Worm (Caenorhabditis elegans): ENCODE data around the gene F59E11.5.

Gene F59E11.5

ce11 chrV:9005243-9005642 lies 10.3 kb downstream of the F59E11.5 start, which contains the start of gene srx-3:
Gene srx-3 (plus strand): TSS chrV:9005543.
- TF ChIP-seq ceh-39 (tag; optimal IDR thresholded peaks at IDR 0.05), result no peak
- no peak for TF ChIP-seq mls-2 (tag; optimal IDR thresholded peaks at IDR 0.05)
- no peak for TF ChIP-seq blmp-1 (tag; optimal IDR thresholded peaks at IDR 0.05)
- no peak for TF ChIP-seq bed-3 (GFP tag; optimal IDR thresholded peaks at IDR 0.05)
- no peak for TF ChIP-seq nhr-28 (tag; optimal IDR thresholded peaks at IDR 0.05)
- no peak for TF ChIP-seq zip-8 (tag; optimal IDR thresholded peaks at IDR 0.05)
- no peak for TF ChIP-seq cnd-1 (tag; optimal IDR thresholded peaks at IDR 0.05)
- no peak for TF ChIP-seq tbx-8 (GFP tag; optimal IDR thresholded peaks at IDR 0.05)
- TF ChIP-seq lin-32 (GFP tag; optimal IDR thresholded peaks at IDR 0.05), result no peak
- no peak for TF ChIP-seq mab-5 (tag; optimal IDR thresholded peaks at IDR 0.05)
- TF ChIP-seq mep-1 (tag; optimal IDR thresholded peaks at IDR 0.05), result no peak
- no peak for TF ChIP-seq unc-120 (tag; optimal IDR thresholded peaks at IDR 0.05; ENCODE audit: poor library complexity, severe bottlenecking)
- TF ChIP-seq ceh-43 (GFP tag; optimal IDR thresholded peaks at IDR 0.05), result no peak

DNA sequence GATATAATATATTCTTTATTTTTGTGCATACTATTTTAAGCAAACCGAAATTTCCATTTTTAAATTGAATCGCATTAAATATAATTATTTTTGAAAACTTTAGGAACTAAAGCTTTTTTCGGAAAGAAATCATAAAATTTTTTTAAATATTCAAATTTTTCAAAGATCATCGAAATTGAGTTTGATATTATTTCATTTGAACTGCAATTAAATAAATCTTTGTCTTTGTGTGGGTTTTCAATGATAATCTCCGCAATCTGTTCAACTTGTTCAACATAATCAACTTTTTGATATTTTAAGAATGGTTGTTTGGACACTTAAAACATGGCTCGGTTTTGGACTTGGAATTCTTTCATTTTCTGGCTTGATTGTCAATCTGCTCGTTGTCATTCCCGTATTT lies 14.3 kb downstream of the F59E11.5 start, which contains the start of gene srx-2:
Gene srx-2, plus strand, starts transcription at position 301 of the 400 bp plus-strand sequence.
- TF ChIP-seq sptf-1 (tag; optimal IDR thresholded peaks at IDR 0.05) (no peak), nhr-76 (tag; optimal IDR thresholded peaks at IDR 0.05) (no peak), drap-1 (GFP tag; optimal IDR thresholded peaks at IDR 0.05) (no peak), ceh-43 (GFP tag; optimal IDR thresholded peaks at IDR 0.05) (no peak), ztf-11 (tag; optimal IDR thresholded peaks at IDR 0.05) (no peak), mab-5 (tag; optimal IDR thresholded peaks at IDR 0.05) (no peak), hlh-1 (tag; optimal IDR thresholded peaks at IDR 0.05) (no peak), nhr-28 (tag; optimal IDR thresholded peaks at IDR 0.05) (no peak)

DNA sequence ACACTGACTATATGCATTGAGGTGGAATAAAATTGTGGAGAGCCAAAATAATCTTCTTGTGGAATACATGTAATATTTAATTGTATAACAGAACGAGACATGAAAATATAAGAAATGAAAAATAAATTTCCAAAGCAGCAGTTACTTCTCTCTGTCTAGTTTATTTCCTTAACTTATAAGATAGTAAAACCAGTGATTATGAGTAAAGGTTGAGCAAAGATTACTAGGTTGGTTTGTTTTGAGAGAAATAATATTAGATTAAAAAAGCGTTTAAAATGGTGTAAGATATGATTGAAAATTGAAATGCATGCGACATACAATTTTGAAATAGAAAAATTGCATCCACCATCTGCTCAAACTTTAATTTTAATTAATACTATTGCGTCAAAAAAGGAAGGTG lies 18.9 kb downstream of the F59E11.5 start, which contains the start of gene srh-201:
Gene srh-201, minus strand, starts transcription at position 101 of the 400 bp plus-strand sequence.
- TF ChIP-seq pha-4 (tag; optimal IDR thresholded peaks at IDR 0.05) (no peak), nhr-12 (tag; optimal IDR thresholded peaks at IDR 0.05) (no peak), ztf-11 (tag; optimal IDR thresholded peaks at IDR 0.05) (no peak), bed-3 (GFP tag; optimal IDR thresholded peaks at IDR 0.05) (no peak), unc-62 (GFP tag; optimal IDR thresholded peaks at IDR 0.05) (no peak), sem-2 (GFP tag; optimal IDR thresholded peaks at IDR 0.05) (no peak)

ce11 chrV:9015540-9015939 lies 20.6 kb downstream of the F59E11.5 start, which contains the start of gene srt-18:
Gene srt-18 (minus strand): TSS chrV:9015640.
- no peak for TF ChIP-seq sptf-1 (tag; optimal IDR thresholded peaks at IDR 0.05)
- no peak for TF ChIP-seq hlh-1 (tag; optimal IDR thresholded peaks at IDR 0.05)
- no peak for TF ChIP-seq unc-39 (tag; optimal IDR thresholded peaks at IDR 0.05)
- no peak for TF ChIP-seq mep-1 (tag; optimal IDR thresholded peaks at IDR 0.05)
- TF ChIP-seq mls-2 (tag; optimal IDR thresholded peaks at IDR 0.05), result no peak
- TF ChIP-seq snpc-4 (tag; optimal IDR thresholded peaks at IDR 0.05), result no peak
- TF ChIP-seq pha-4 (tag; optimal IDR thresholded peaks at IDR 0.05), result no peak
- no peak for TF ChIP-seq nhr-76 (tag; optimal IDR thresholded peaks at IDR 0.05)

DNA sequence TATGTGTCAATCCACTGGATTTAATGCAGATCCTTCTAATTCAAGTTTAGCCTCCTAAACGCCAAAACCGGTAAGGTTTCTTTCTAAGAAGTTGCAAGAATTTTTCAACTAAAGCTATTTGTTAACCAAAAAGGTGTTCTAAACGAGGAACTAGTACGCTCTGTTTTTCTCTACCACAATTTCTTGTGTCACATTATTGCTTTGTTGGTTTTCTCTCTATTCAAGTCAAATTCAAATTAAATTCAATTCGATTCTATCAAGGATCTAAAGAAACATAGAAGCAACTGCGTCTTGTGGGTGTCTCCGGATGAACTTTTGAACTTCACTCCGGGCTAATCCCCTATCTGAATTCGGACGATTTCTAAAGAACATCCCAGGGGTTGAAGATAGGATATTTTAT lies 21.6 kb downstream of the F59E11.5 start, which contains the start of gene oac-40:
Gene oac-40, plus strand, starts transcription at position 301 of the 400 bp plus-strand sequence.
- no peak for TF ChIP-seq tbx-8 (GFP tag; optimal IDR thresholded peaks at IDR 0.05)
- no peak for TF ChIP-seq pha-4 (tag; optimal IDR thresholded peaks at IDR 0.05)
- TF ChIP-seq cnd-1 (tag; optimal IDR thresholded peaks at IDR 0.05), result no peak
- TF ChIP-seq ceh-43 (GFP tag; optimal IDR thresholded peaks at IDR 0.05), result no peak
- TF ChIP-seq unc-39 (tag; optimal IDR thresholded peaks at IDR 0.05), result no peak
- TF ChIP-seq lsy-2 (tag; optimal IDR thresholded peaks at IDR 0.05), result no peak
- no peak for TF ChIP-seq drap-1 (GFP tag; optimal IDR thresholded peaks at IDR 0.05)
- TF ChIP-seq ham-2 (GFP tag; optimal IDR thresholded peaks at IDR 0.05), result no peak
- no peak for TF ChIP-seq zip-8 (tag; optimal IDR thresholded peaks at IDR 0.05)
- TF ChIP-seq nhr-28 (tag; optimal IDR thresholded peaks at IDR 0.05), result no peak
- no peak for TF ChIP-seq mep-1 (tag; optimal IDR thresholded peaks at IDR 0.05)
- TF ChIP-seq nhr-76 (tag; optimal IDR thresholded peaks at IDR 0.05), result no peak
- TF ChIP-seq ztf-11 (tag; optimal IDR thresholded peaks at IDR 0.05), result no peak
- TF ChIP-seq bed-3 (GFP tag; optimal IDR thresholded peaks at IDR 0.05), result no peak
- TF ChIP-seq sptf-1 (tag; optimal IDR thresholded peaks at IDR 0.05), result no peak
- TF ChIP-seq elt-1 (tag; optimal IDR thresholded peaks at IDR 0.05; ENCODE audit: borderline replicate concordance, insufficient read depth), result no peak
- TF ChIP-seq nhr-12 (tag; optimal IDR thresholded peaks at IDR 0.05), result no peak
- no peak for TF ChIP-seq ces-1 (GFP tag; optimal IDR thresholded peaks at IDR 0.05)

DNA sequence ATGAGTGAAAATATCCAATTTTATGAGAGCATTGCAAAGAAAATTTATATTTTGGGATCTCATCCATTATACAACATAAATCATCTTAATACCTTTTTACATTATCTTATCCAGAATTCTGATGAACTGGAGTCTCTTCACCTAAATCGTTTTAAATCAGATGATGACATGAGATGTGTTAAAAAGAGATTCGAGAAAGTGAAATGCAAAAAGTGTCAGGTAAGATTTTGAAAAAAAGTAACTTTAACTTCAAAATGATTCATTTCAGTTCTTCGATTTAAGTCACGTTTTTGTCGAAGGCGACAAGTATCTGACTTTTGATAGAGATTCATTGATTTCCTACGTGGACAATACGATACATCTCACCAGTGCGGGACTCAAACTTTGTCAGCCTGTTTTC lies 24.0 kb downstream of the F59E11.5 start:
- TF ChIP-seq cnd-1 (tag; optimal IDR thresholded peaks at IDR 0.05) (no peak), lsy-2 (tag; optimal IDR thresholded peaks at IDR 0.05) (no peak), unc-62 (GFP tag; optimal IDR thresholded peaks at IDR 0.05) (no peak), mls-2 (tag; optimal IDR thresholded peaks at IDR 0.05) (no peak), unc-120 (tag; optimal IDR thresholded peaks at IDR 0.05; ENCODE audit: poor library complexity, severe bottlenecking) (no peak), lin-32 (GFP tag; optimal IDR thresholded peaks at IDR 0.05) (no peak), nhr-28 (tag; optimal IDR thresholded peaks at IDR 0.05) (no peak), ceh-83 (GFP tag; optimal IDR thresholded peaks at IDR 0.05) (no peak), mep-1 (tag; optimal IDR thresholded peaks at IDR 0.05) (no peak), ces-1 (GFP tag; optimal IDR thresholded peaks at IDR 0.05) (no peak), sptf-1 (tag; optimal IDR thresholded peaks at IDR 0.05) (no peak), nhr-2 (tag; optimal IDR thresholded peaks at IDR 0.05) (no peak), zip-8 (tag; optimal IDR thresholded peaks at IDR 0.05) (no peak), lin-13 (tag; optimal IDR thresholded peaks at IDR 0.05) (no peak), blmp-1 (tag; optimal IDR thresholded peaks at IDR 0.05) (no peak), nhr-76 (tag; optimal IDR thresholded peaks at IDR 0.05) (no peak)

All from whole organism, mixed stage, embryonic.